Fruit fly (Drosophila melanogaster) whole organism, embryonic: ENCODE results near the gene oxt.

Experiments used
- Adf1 ChIP-seq: fragments of 200-800 bp; sonication (Bioruptor generic); IDR thresholded peaks from 2 replicates; pipeline ENCODE4 v1.3.6; 2022; ENCODE audit warnings: missing biosample characterization, missing genetic modification characterization
- CG10209 ChIP-seq: fragments of 200-800 bp; sonication (Bioruptor generic); optimal IDR thresholded peaks from 3 replicates; lab custom pipeline; 2017; ENCODE audit warnings: missing biosample characterization, mild to moderate bottlenecking, missing genetic modification characterization, missing genetic modification reagents
- CG1024 ChIP-seq: fragments of 200-800 bp; sonication (Bioruptor generic); IDR thresholded peaks from 2 replicates; pipeline ENCODE4 v1.3.6; 2022; ENCODE audit warnings: missing biosample characterization, missing genetic modification characterization
- CG10565 ChIP-seq: fragments of 200-800 bp; sonication (Bioruptor generic); optimal IDR thresholded peaks from 3 replicates; lab custom pipeline; 2016; ENCODE audit warnings: missing biosample characterization, mild to moderate bottlenecking, missing genetic modification characterization
- CG12104 ChIP-seq: fragments of 200-800 bp; sonication (Bioruptor generic); optimal IDR thresholded peaks from 3 replicates; lab custom pipeline; 2016; ENCODE audit warnings: missing biosample characterization, missing genetic modification characterization
- CG12299 ChIP-seq: fragments of 200-800 bp; sonication (Bioruptor generic); optimal IDR thresholded peaks from 2 replicates; lab custom pipeline; 2018; ENCODE audit warnings: missing biosample characterization, mild to moderate bottlenecking, missing genetic modification characterization
- CG12391 ChIP-seq: fragments of 200-800 bp; sonication (Bioruptor generic); optimal IDR thresholded peaks from 3 replicates; lab custom pipeline; 2018; ENCODE audit warnings: missing biosample characterization, mild to moderate bottlenecking, missing genetic modification characterization, moderate library complexity
- CG13287 ChIP-seq: fragments of 200-800 bp; sonication (Bioruptor generic); IDR thresholded peaks from 2 replicates; pipeline ENCODE4 v1.3.6; 2022; ENCODE audit warnings: missing biosample characterization, missing genetic modification characterization; ENCODE audit not compliant: partially characterized antibody
- CG13296 ChIP-seq: fragments of 200-800 bp; sonication (Bioruptor generic); optimal IDR thresholded peaks from 3 replicates; lab custom pipeline; 2018; ENCODE audit warnings: missing biosample characterization, mild to moderate bottlenecking, missing genetic modification characterization
- CG14860 ChIP-seq: fragments of 200-800 bp; sonication (Bioruptor generic); IDR thresholded peaks from 3 replicates; pipeline ENCODE4 v1.3.6; 2022; ENCODE audit warnings: missing biosample characterization, missing genetic modification characterization; ENCODE audit not compliant: partially characterized antibody
- CG15479 ChIP-seq: fragments of 200-800 bp; sonication (Bioruptor generic); optimal IDR thresholded peaks from 3 replicates; lab custom pipeline; 2019; ENCODE audit warnings: missing biosample characterization, mild to moderate bottlenecking, missing genetic modification characterization, moderate library complexity
- CG15601 ChIP-seq: fragments of 200-800 bp; sonication (Bioruptor generic); optimal IDR thresholded peaks from 3 replicates; lab custom pipeline; 2019; ENCODE audit warnings: missing biosample characterization, mild to moderate bottlenecking, missing genetic modification characterization, moderate library complexity
- CG16779 ChIP-seq: fragments of 200-800 bp; sonication (Bioruptor generic); IDR thresholded peaks from 2 replicates; pipeline ENCODE4 v1.3.6; 2022; ENCODE audit warnings: missing biosample characterization, missing genetic modification characterization
- CG17568 ChIP-seq: fragments of 200-800 bp; sonication (Bioruptor generic); optimal IDR thresholded peaks from 2 replicates; lab custom pipeline; 2018; ENCODE audit warnings: missing biosample characterization, mild to moderate bottlenecking, missing genetic modification characterization, moderate library complexity
- CG17612 ChIP-seq: fragments of 200-800 bp; sonication (Bioruptor generic); IDR thresholded peaks from 2 replicates; pipeline ENCODE4 v1.3.6; 2022; ENCODE audit warnings: missing biosample characterization, missing genetic modification characterization
- CG18599 ChIP-seq: fragments of 200-800 bp; sonication (Bioruptor generic); optimal IDR thresholded peaks from 3 replicates; lab custom pipeline; 2017; ENCODE audit warnings: missing biosample characterization, missing genetic modification characterization, mild to moderate bottlenecking, moderate library complexity, missing genetic modification reagents
- CG2199 ChIP-seq: fragments of 200-800 bp; sonication (Bioruptor generic); IDR thresholded peaks from 3 replicates; pipeline ENCODE4 v1.3.6; 2022; ENCODE audit warnings: missing biosample characterization, missing genetic modification characterization
- CG2202 ChIP-seq: fragments of 200-800 bp; sonication (Bioruptor generic); optimal IDR thresholded peaks from 2 replicates; lab custom pipeline; 2018; ENCODE audit warnings: missing biosample characterization, mild to moderate bottlenecking, missing genetic modification characterization
- CG33557 ChIP-seq: fragments of 200-800 bp; sonication (Bioruptor generic); optimal IDR thresholded peaks from 2 replicates; lab custom pipeline; 2019; ENCODE audit warnings: missing biosample characterization, mild to moderate bottlenecking, missing genetic modification characterization, moderate library complexity
- CG7745 ChIP-seq: fragments of 200-800 bp; sonication (Bioruptor generic); optimal IDR thresholded peaks from 2 replicates; lab custom pipeline; 2018; ENCODE audit warnings: missing biosample characterization, mild to moderate bottlenecking, missing genetic modification characterization, moderate library complexity
- CG7987 ChIP-seq: fragments of 200-800 bp; sonication (Bioruptor generic); optimal IDR thresholded peaks from 2 replicates; lab custom pipeline; 2018; ENCODE audit warnings: missing biosample characterization, mild to moderate bottlenecking, missing genetic modification characterization, moderate library complexity
- CG8388 ChIP-seq: fragments of 200-800 bp; sonication (Bioruptor generic); optimal IDR thresholded peaks from 2 replicates; lab custom pipeline; 2019; ENCODE audit warnings: missing biosample characterization, mild to moderate bottlenecking, missing genetic modification characterization, moderate library complexity
- CG8924 ChIP-seq: fragments of 200-800 bp; optimal IDR thresholded peaks from 3 replicates; lab custom pipeline; 2019; ENCODE audit warnings: missing biosample characterization, mild to moderate bottlenecking, missing genetic modification characterization, moderate library complexity
- CkIIα-i1 ChIP-seq: fragments of 200-800 bp; sonication (Bioruptor generic); IDR thresholded peaks from 2 replicates; pipeline ENCODE4 v1.3.6; 2022; ENCODE audit warnings: missing biosample characterization, missing genetic modification characterization
- Dip3 ChIP-seq: fragments of 200-800 bp; sonication (Bioruptor generic); optimal IDR thresholded peaks from 3 replicates; lab custom pipeline; 2016; ENCODE audit warnings: missing biosample characterization, missing genetic modification characterization
- E2f1 ChIP-seq: fragments of 200-800 bp; sonication (Bioruptor generic); IDR thresholded peaks from 2 replicates; pipeline ENCODE4 v1.3.6; 2022; ENCODE audit warnings: missing biosample characterization, missing genetic modification characterization
- Ets65A ChIP-seq: fragments of 200-800 bp; sonication (Bioruptor generic); peaks from one replicate; lab custom pipeline; 2016; ENCODE audit warnings: missing biosample characterization, missing genetic modification characterization
- Fer3 ChIP-seq: fragments of 200-800 bp; sonication (Bioruptor generic); optimal IDR thresholded peaks from 2 replicates; lab custom pipeline; 2018; ENCODE audit warnings: missing biosample characterization, mild to moderate bottlenecking, missing genetic modification characterization, moderate library complexity
- Gsc ChIP-seq: fragments of 200-800 bp; sonication (Bioruptor generic); IDR thresholded peaks from 2 replicates; pipeline ENCODE4 v1.3.6; 2022; ENCODE audit warnings: missing biosample characterization, missing genetic modification characterization
- H15 ChIP-seq: fragments of 200-800 bp; sonication (Bioruptor generic); IDR thresholded peaks from 3 replicates; pipeline ENCODE4 v1.3.6; 2022; ENCODE audit warnings: missing biosample characterization, missing genetic modification characterization
- Lim3 ChIP-seq: fragments of 200-800 bp; sonication (Bioruptor generic); IDR thresholded peaks from 2 replicates; pipeline ENCODE4 v1.3.6; 2022; ENCODE audit warnings: missing biosample characterization, missing genetic modification characterization
- Med ChIP-seq: fragments of 200-800 bp; sonication (Bioruptor generic); peaks from one replicate; lab custom pipeline; 2016; ENCODE audit warnings: missing biosample characterization, missing genetic modification characterization, mild to moderate bottlenecking, inconsistent platforms, moderate library complexity
- NC2α ChIP-seq: fragments of 200-800 bp; sonication (Bioruptor generic); optimal IDR thresholded peaks from 2 replicates; lab custom pipeline; 2016; ENCODE audit warnings: missing biosample characterization, missing genetic modification characterization
- Spps ChIP-seq: fragments of 200-800 bp; sonication (Bioruptor generic); optimal IDR thresholded peaks from 2 replicates; lab custom pipeline; 2018; ENCODE audit warnings: missing biosample characterization, mild to moderate bottlenecking, missing genetic modification characterization
- Xrp1 ChIP-seq: fragments of 200-800 bp; sonication (Bioruptor generic); IDR thresholded peaks from 2 replicates; pipeline ENCODE4 v1.3.6; 2022; ENCODE audit warnings: missing biosample characterization, missing genetic modification characterization
- YL-1 ChIP-seq: fragments of 200-800 bp; sonication (Bioruptor generic); optimal IDR thresholded peaks from 3 replicates; lab custom pipeline; 2017; ENCODE audit warnings: missing biosample characterization, mild to moderate bottlenecking, missing genetic modification characterization
- ac ChIP-seq: fragments of 200-800 bp; sonication (Bioruptor generic); optimal IDR thresholded peaks from 3 replicates; lab custom pipeline; 2017; ENCODE audit warnings: missing biosample characterization, mild to moderate bottlenecking, missing genetic modification characterization
- chinmo ChIP-seq: fragments of 200-800 bp; sonication (Bioruptor generic); IDR thresholded peaks from 4 replicates; pipeline ENCODE4 v1.3.6; 2022; ENCODE audit warnings: missing biosample characterization, missing genetic modification characterization; ENCODE audit not compliant: partially characterized antibody
- disco-r ChIP-seq: fragments of 200-800 bp; sonication (Bioruptor generic); optimal IDR thresholded peaks from 2 replicates; lab custom pipeline; 2016; ENCODE audit warnings: missing biosample characterization, missing genetic modification characterization
- emc ChIP-seq: fragments of 200-800 bp; sonication (Bioruptor generic); optimal IDR thresholded peaks from 2 replicates; lab custom pipeline; 2016; ENCODE audit warnings: missing biosample characterization, missing genetic modification characterization
- ftz-f1 ChIP-seq: fragments of 200-800 bp; sonication (Bioruptor generic); optimal IDR thresholded peaks from 2 replicates; lab custom pipeline; 2016; ENCODE audit warnings: missing biosample characterization, missing genetic modification characterization
- grn ChIP-seq: fragments of 200-800 bp; sonication (Bioruptor generic); optimal IDR thresholded peaks from 3 replicates; lab custom pipeline; 2017; ENCODE audit warnings: missing biosample characterization, missing genetic modification characterization
- lbe ChIP-seq: fragments of 200-800 bp; sonication (Bioruptor generic); optimal IDR thresholded peaks from 2 replicates; lab custom pipeline; 2016; ENCODE audit warnings: missing biosample characterization, mild to moderate bottlenecking, missing genetic modification characterization
- lilli ChIP-seq: fragments of 200-800 bp; sonication (Bioruptor generic); optimal IDR thresholded peaks from 3 replicates; lab custom pipeline; 2016; ENCODE audit warnings: missing biosample characterization, missing genetic modification characterization
- lmd ChIP-seq: fragments of 200-800 bp; sonication (Bioruptor generic); IDR thresholded peaks from 2 replicates; pipeline ENCODE4 v1.3.6; 2022; ENCODE audit warnings: missing biosample characterization, missing genetic modification characterization
- row ChIP-seq: fragments of 200-800 bp; sonication (Bioruptor generic); IDR thresholded peaks from 3 replicates; pipeline ENCODE4 v1.3.6; 2022; ENCODE audit warnings: missing biosample characterization, missing genetic modification characterization
- sd ChIP-seq: fragments of 200-800 bp; sonication (Bioruptor generic); optimal IDR thresholded peaks from 3 replicates; lab custom pipeline; 2018; ENCODE audit warnings: missing biosample characterization, mild to moderate bottlenecking, missing genetic modification characterization, moderate library complexity
- sr ChIP-seq: fragments of 200-800 bp; sonication (Bioruptor generic); IDR thresholded peaks from 3 replicates; pipeline ENCODE4 v1.3.6; 2022; ENCODE audit warnings: missing biosample characterization, missing genetic modification characterization
- stwl ChIP-seq: fragments of 200-800 bp; sonication (Bioruptor generic); optimal IDR thresholded peaks from 3 replicates; lab custom pipeline; 2018; ENCODE audit warnings: missing biosample characterization, mild to moderate bottlenecking, missing genetic modification characterization, moderate library complexity
- wor ChIP-seq: fragments of 200-800 bp; sonication (Bioruptor generic); IDR thresholded peaks from 2 replicates; pipeline ENCODE4 v1.3.6; 2022; ENCODE audit warnings: missing biosample characterization, missing genetic modification characterization

oxt gene

dm6 chr3L:2253962-2254662 is 8.4 kb downstream of the oxt start (continued):
- TF ChIP-seq row (GFP tag; lab: Robert Waterston, UW) = no peak
- TF ChIP-seq CG10565 = no peak
- no peak for TF ChIP-seq lbe
- no peak for TF ChIP-seq ac
- TF ChIP-seq CG16779 (GFP tag; lab: Robert Waterston, UW) = no peak
- peak; percentile 4 for TF ChIP-seq Ets65A (GFP tag; lab: Kevin White, UChicago)
- 0 out of 2 replicates have a peak, but pooled peaks have one; percentile 6 for TF ChIP-seq Adf1 (GFP tag; lab: Robert Waterston, UW)
- TF ChIP-seq CG14860 (GFP tag; lab: Robert Waterston, UW) = no peak
- TF ChIP-seq sd = peak; percentile 86
- TF ChIP-seq CG17612 = no peak
- peak; percentile 24 for TF ChIP-seq grn (GFP tag; lab: Kevin White, UChicago)
- TF ChIP-seq CG10209 (GFP tag; lab: Kevin White, UChicago) = no peak
- TF ChIP-seq CG18599 (GFP tag; lab: Kevin White, UChicago) = peak; percentile 62
- no peak for TF ChIP-seq Gsc (GFP tag; lab: Robert Waterston, UW)
- TF ChIP-seq CG7745 (tag; lab: Kevin White, UChicago) = no peak
- no peak for TF ChIP-seq Spps (tag; lab: Kevin White, UChicago)
- TF ChIP-seq CG7987 (GFP tag; lab: Kevin White, UChicago) = peak; percentile 29
- no peak for TF ChIP-seq emc
- TF ChIP-seq wor (GFP tag; lab: Robert Waterston, UW) = no peak
- TF ChIP-seq CG12391 = no peak
- TF ChIP-seq CG15601 (tag; lab: Kevin White, UChicago) = no peak
- no peak for TF ChIP-seq sr (GFP tag; lab: Robert Waterston, UW)
- no peak for TF ChIP-seq lilli (GFP tag; lab: Kevin White, UChicago)
- TF ChIP-seq CG17568 (GFP tag; lab: Kevin White, UChicago) = no peak
- TF ChIP-seq stwl (tag; lab: Kevin White, UChicago) = no peak
- TF ChIP-seq disco-r (GFP tag; lab: Kevin White, UChicago) = no peak
- TF ChIP-seq NC2α (GFP tag; lab: Kevin White, UChicago) = no peak
- TF ChIP-seq Fer3 (tag; lab: Kevin White, UChicago) = no peak
- no peak for TF ChIP-seq CG15479 (GFP tag; lab: Kevin White, UChicago)
- TF ChIP-seq Xrp1 (GFP tag; lab: Robert Waterston, UW) = no peak
- TF ChIP-seq CG13287 (GFP tag; lab: Robert Waterston, UW) = no peak
- TF ChIP-seq CG2202 = no peak
- TF ChIP-seq CkIIα-i1 = no peak
- TF ChIP-seq chinmo (GFP tag; lab: Robert Waterston, UW) = 0 out of 4 replicates have a peak, but pooled peaks have one; percentile 31
- no peak for TF ChIP-seq CG33557 (GFP tag; lab: Kevin White, UChicago)
- no peak for TF ChIP-seq Lim3 (GFP tag; lab: Robert Waterston, UW)
- TF ChIP-seq Dip3 (GFP tag; lab: Kevin White, UChicago) = no peak
- no peak for TF ChIP-seq ftz-f1 (GFP tag; lab: Kevin White, UChicago)
- peak; percentile 53 for TF ChIP-seq CG13296 (GFP tag; lab: Kevin White, UChicago)
- TF ChIP-seq E2f1 = no peak
- no peak for TF ChIP-seq CG12299 (tag; lab: Kevin White, UChicago)
- no peak for TF ChIP-seq CG8924 (tag; lab: Kevin White, UChicago)
- no peak for TF ChIP-seq CG2199 (GFP tag; lab: Robert Waterston, UW)
- no peak for TF ChIP-seq Med (GFP tag; lab: Kevin White, UChicago)
- no peak for TF ChIP-seq YL-1 (GFP tag; lab: Kevin White, UChicago)
- no peak for TF ChIP-seq CG8388 (GFP tag; lab: Kevin White, UChicago)
- TF ChIP-seq lmd = 0 out of 2 replicates have a peak, but pooled peaks have one; percentile 7
- no peak for TF ChIP-seq CG12104 (GFP tag; lab: Kevin White, UChicago)
- no peak for TF ChIP-seq CG1024 (GFP tag; lab: Robert Waterston, UW)
- no peak for TF ChIP-seq H15 (GFP tag; lab: Robert Waterston, UW)
